Worm (Caenorhabditis elegans): ENCODE data around the gene R08A2.5.

R08A2.5 gene

DNA sequence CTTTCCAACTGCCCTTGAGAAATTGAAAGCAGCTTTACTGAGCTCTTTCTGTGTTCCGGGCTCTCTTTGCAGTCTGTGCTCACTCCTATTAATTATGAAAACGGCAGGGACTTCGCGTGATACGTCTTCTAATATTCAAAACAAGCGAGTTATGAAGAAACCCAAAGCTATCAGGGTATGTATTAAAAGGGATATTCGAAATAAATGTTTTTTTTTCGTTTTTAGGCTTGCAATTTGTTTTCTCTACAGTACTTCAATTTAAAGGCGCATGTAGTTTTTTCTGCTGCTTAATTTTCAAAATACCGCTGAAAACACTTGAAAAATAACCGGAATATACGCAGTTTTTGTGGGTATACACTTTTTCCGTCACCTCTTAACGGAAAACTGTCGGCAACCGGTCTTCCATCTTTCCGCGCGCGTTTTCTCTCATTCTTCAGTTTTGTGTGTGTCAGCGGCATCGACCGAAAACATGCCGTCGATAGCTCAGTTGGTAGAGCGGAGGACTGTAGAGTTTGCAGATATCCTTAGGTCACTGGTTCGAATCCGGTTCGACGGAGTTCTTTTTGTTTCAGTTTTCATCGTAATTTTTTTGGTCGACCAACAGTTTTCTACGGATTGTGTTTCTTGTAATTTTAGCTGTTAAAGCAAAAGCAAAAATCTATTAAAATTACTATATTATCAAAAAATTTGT is 23.2 kb upstream of the R08A2.5 start, which contains the start of gene gasr-8:
Gene gasr-8, plus strand, starts transcription at position 51 of the 691 bp plus-strand sequence.
- TF ChIP-seq pha-4 (tag; optimal IDR thresholded peaks at IDR 0.05) (peak; percentile 18), daf-12 (tag; optimal IDR thresholded peaks at IDR 0.05) (no peak), eor-1 (tag; optimal IDR thresholded peaks at IDR 0.05) (no peak), ztf-11 (tag; optimal IDR thresholded peaks at IDR 0.05) (no peak), R02D3.7 (tag; optimal IDR thresholded peaks at IDR 0.05) (no peak), ZK546.5 (tag; optimal IDR thresholded peaks at IDR 0.05) (no peak), nhr-25 (tag; optimal IDR thresholded peaks at IDR 0.05) (no peak), nfya-1 (tag; optimal IDR thresholded peaks at IDR 0.05; ENCODE audit: insufficient read depth) (peak; percentile 22)

DNA sequence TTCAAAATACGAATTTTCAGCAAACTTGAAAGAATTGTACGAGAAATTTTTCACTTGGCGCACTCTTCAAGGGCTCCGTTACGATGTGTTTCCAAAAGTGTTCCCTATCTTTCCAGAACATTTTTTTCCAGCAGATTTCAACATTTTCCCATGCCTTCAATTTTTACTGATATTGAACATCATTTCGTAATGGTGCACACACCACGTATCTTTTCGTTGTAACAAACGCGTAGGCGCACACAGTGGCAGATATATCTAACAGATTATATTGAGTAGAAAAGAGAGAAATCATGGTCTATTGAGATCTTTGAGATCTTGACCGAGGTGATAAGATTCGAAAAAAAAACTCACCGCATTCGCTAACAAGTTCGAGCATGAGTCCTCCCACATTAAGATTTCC is 16.7 kb upstream of the R08A2.5 start:
- TF ChIP-seq lin-15B (tag; optimal IDR thresholded peaks at IDR 0.05) (no peak), nhr-25 (tag; optimal IDR thresholded peaks at IDR 0.05) (no peak), nhr-67 (tag; optimal IDR thresholded peaks at IDR 0.05) (no peak), fos-1 (tag; optimal IDR thresholded peaks at IDR 0.05) (no peak), elt-1 (tag; optimal IDR thresholded peaks at IDR 0.05) (no peak), nhr-76 (tag; optimal IDR thresholded peaks at IDR 0.05) (no peak), ceh-9 (tag; optimal IDR thresholded peaks at IDR 0.05) (no peak), nhr-23 (tag; optimal IDR thresholded peaks at IDR 0.05) (no peak), ceh-82 (tag; optimal IDR thresholded peaks at IDR 0.05) (no peak), aly-2 (tag; optimal IDR thresholded peaks at IDR 0.05) (no peak), nhr-28 (tag; optimal IDR thresholded peaks at IDR 0.05) (no peak), nhr-11 (tag; optimal IDR thresholded peaks at IDR 0.05) (no peak), ztf-4 (tag; optimal IDR thresholded peaks at IDR 0.05) (no peak), nhr-237 (tag; optimal IDR thresholded peaks at IDR 0.05) (no peak)

DNA sequence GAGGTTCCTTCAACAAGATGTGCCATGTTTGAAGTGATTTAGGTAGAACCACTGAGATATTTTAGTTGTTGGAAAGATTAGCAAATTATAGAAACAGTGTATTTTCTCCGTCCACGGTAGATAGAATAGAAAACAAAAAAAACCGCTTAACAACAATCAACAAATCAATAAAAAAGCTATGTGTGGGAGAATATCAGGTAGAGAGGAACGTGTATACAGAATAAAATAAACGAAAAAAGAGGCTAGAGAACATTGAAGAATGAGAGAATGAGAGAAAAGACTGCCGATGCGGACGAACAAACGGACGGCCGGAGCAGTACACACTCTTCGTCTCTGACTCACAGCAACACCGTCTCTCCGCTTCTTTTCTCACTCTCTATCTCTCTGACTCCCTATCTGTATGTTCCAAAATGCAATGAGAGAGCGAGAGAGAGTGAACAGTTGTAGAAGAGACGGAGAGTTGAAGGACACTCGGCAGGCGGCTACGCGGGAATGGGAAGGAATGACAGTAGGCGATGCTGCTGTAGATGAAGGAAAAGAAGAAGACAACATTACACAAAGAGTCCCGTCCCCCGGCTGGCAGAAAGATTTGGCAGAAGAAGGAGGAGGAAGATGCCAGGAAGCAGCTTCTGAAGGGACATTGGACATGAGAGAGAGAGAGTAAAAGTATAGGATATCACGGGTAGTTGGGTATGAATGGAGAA is 15.7 kb upstream of the R08A2.5 start, which contains the start of gene unc-112:
Gene unc-112, minus strand, starts transcription at position 51 of the 704 bp plus-strand sequence.
- TF ChIP-seq egl-5 (tag; optimal IDR thresholded peaks at IDR 0.05) = peak; percentile 57
- TF ChIP-seq unc-62 (GFP tag; optimal IDR thresholded peaks at IDR 0.05) = peak; percentile 18
- no peak for TF ChIP-seq ceh-82 (tag; optimal IDR thresholded peaks at IDR 0.05)
- TF ChIP-seq lsy-12 (tag; optimal IDR thresholded peaks at IDR 0.05) = peak; percentile 3
- peak; percentile 80 for TF ChIP-seq pha-4 (tag; optimal IDR thresholded peaks at IDR 0.05)
- peak; percentile 85 for TF ChIP-seq nhr-25 (tag; optimal IDR thresholded peaks at IDR 0.05)
- TF ChIP-seq zag-1 (tag; optimal IDR thresholded peaks at IDR 0.05) = no peak
- TF ChIP-seq lin-39 (tag; optimal IDR thresholded peaks at IDR 0.05) = peak; percentile 57
- no peak for TF ChIP-seq elt-1 (tag; optimal IDR thresholded peaks at IDR 0.05)
- TF ChIP-seq nhr-77 (tag; optimal IDR thresholded peaks at IDR 0.05) = no peak
- peak; percentile 59 for TF ChIP-seq fos-1 (tag; optimal IDR thresholded peaks at IDR 0.05)
- peak; percentile 73 for TF ChIP-seq elt-2 (tag; optimal IDR thresholded peaks at IDR 0.05)
- TF ChIP-seq hmg-11 (tag; optimal IDR thresholded peaks at IDR 0.05) = peak; percentile 82
- TF ChIP-seq nfya-1 (tag; optimal IDR thresholded peaks at IDR 0.05; ENCODE audit: insufficient read depth) = peak; percentile 85
- peak; percentile 12 for TF ChIP-seq R02D3.7 (tag; optimal IDR thresholded peaks at IDR 0.05)
- TF ChIP-seq nhr-76 (tag; optimal IDR thresholded peaks at IDR 0.05) = peak; percentile 15
- TF ChIP-seq ceh-16 (tag; optimal IDR thresholded peaks at IDR 0.05) = no peak
- peak; percentile 77 for TF ChIP-seq snpc-4 (tag; optimal IDR thresholded peaks at IDR 0.05)
- peak; percentile 25 for TF ChIP-seq nhr-43 (tag; optimal IDR thresholded peaks at IDR 0.05; ENCODE audit: poor library complexity, severe bottlenecking)
- no peak for TF ChIP-seq egl-27 (tag; optimal IDR thresholded peaks at IDR 0.05)
- TF ChIP-seq nhr-11 (tag; optimal IDR thresholded peaks at IDR 0.05) = peak; percentile 55
- TF ChIP-seq daf-12 (tag; optimal IDR thresholded peaks at IDR 0.05) = no peak
- TF ChIP-seq nhr-12 (tag; optimal IDR thresholded peaks at IDR 0.05) = no peak
- peak; percentile 15 for TF ChIP-seq ceh-28 (tag; optimal IDR thresholded peaks at IDR 0.05)
- peak; percentile 59 for TF ChIP-seq lin-15B (tag; optimal IDR thresholded peaks at IDR 0.05)
- TF ChIP-seq skn-1 (tag; optimal IDR thresholded peaks at IDR 0.05) = peak; percentile 26
- peak; percentile 9 for TF ChIP-seq sea-2 (GFP tag; optimal IDR thresholded peaks at IDR 0.05)
- TF ChIP-seq jun-1 (tag; optimal IDR thresholded peaks at IDR 0.05) = peak; percentile 38
- TF ChIP-seq nhr-23 (tag; optimal IDR thresholded peaks at IDR 0.05) = peak; percentile 46
- TF ChIP-seq pqm-1 (tag; optimal IDR thresholded peaks at IDR 0.05) = peak; percentile 44
